Worm (Caenorhabditis elegans) whole organism, L4 larva: ENCODE results near the gene F26A1.8.
A peak's percentile ranks its signal among the peaks of the same experiment; 100 is the strongest.

Source experiments
- D1046.2 ChIP-seq: fragments of 200-800 bp; sonication (Bioruptor generic); IDR thresholded peaks from 2 replicates; pipeline ENCODE4 v1.3.6; 2022; ENCODE audit warnings: missing genetic modification characterization, missing compliant biosample characterization
- F37D6.2 ChIP-seq: sonication (generic microtip); optimal IDR thresholded peaks from 2 replicates; lab custom pipeline; 2016; ENCODE audit warnings: mild to moderate bottlenecking, missing genetic modification characterization, missing compliant biosample characterization
- T20F7.1 ChIP-seq: fragments of 200-800 bp; sonication (Bioruptor generic); optimal IDR thresholded peaks from 2 replicates; lab custom pipeline; 2018; ENCODE audit warnings: mild to moderate bottlenecking, missing genetic modification characterization, missing compliant biosample characterization
- aha-1 ChIP-seq: fragments of 150-350 bp; peaks from one replicate; lab custom pipeline; 2014; ENCODE audit warnings: missing biosample characterization, missing genetic modification characterization
- arid-1 ChIP-seq: fragments of 200-800 bp; sonication (Bioruptor generic); conservative IDR thresholded peaks from 2 replicates; pipeline ENCODE4 v1.3.6; 2022; ENCODE audit warnings: missing genetic modification reagents, missing genetic modification characterization, missing compliant biosample characterization
- attf-4 ChIP-seq: sonication (generic microtip); optimal IDR thresholded peaks from 3 replicates; lab custom pipeline; 2017; ENCODE audit warnings: missing biosample characterization, missing genetic modification characterization
- ceh-62 ChIP-seq: sonication (generic microtip); optimal IDR thresholded peaks from 2 replicates; lab custom pipeline; 2017; ENCODE audit warnings: missing biosample characterization, missing genetic modification characterization
- ceh-82 ChIP-seq: sonication (generic microtip); optimal IDR thresholded peaks from 2 replicates; lab custom pipeline; 2017; ENCODE audit warnings: missing biosample characterization, missing genetic modification characterization
- daf-12 ChIP-seq: fragments of 150-350 bp; optimal IDR thresholded peaks from 2 replicates; lab custom pipeline; 2014; ENCODE audit warnings: missing biosample characterization, missing genetic modification reagents, missing genetic modification characterization
- daf-16 ChIP-seq, 3 experiments: sonication (generic microtip); optimal IDR thresholded peaks; 2 replicates each; lab custom pipeline; 2016 to 2017; ENCODE audit warnings: missing genetic modification characterization in 3 of 3, missing genetic modification reagents in 3 of 3, mild to moderate bottlenecking in 2 of 3, missing compliant biosample characterization in 2 of 3, missing biosample characterization in 1 of 3, moderate library complexity in 1 of 3
- dmd-6 ChIP-seq: fragments of 200-800 bp; sonication (Bioruptor generic); IDR thresholded peaks from 2 replicates; pipeline ENCODE4 v1.3.6; 2022; ENCODE audit warnings: missing genetic modification reagents, missing genetic modification characterization, missing compliant biosample characterization
- dpl-1 ChIP-seq: fragments of 150-350 bp; optimal IDR thresholded peaks from 2 replicates; lab custom pipeline; 2014; ENCODE audit warnings: missing biosample characterization, missing genetic modification reagents, missing genetic modification characterization
- dve-1 ChIP-seq: sonication (generic microtip); optimal IDR thresholded peaks from 2 replicates; lab custom pipeline; 2017; ENCODE audit warnings: antibody characterized with exemption, mild to moderate bottlenecking, missing genetic modification characterization, missing compliant biosample characterization; ENCODE audit not compliant: insufficient read depth
- egl-43 ChIP-seq: fragments of 200-800 bp; sonication (Bioruptor generic); IDR thresholded peaks from 2 replicates; pipeline ENCODE4 v1.3.6; 2022; ENCODE audit warnings: missing genetic modification reagents, missing genetic modification characterization, missing compliant biosample characterization
- gei-8 ChIP-seq: fragments of 200-800 bp; sonication (Bioruptor generic); optimal IDR thresholded peaks from 2 replicates; lab custom pipeline; 2018; ENCODE audit warnings: mild to moderate bottlenecking, missing genetic modification characterization, missing compliant biosample characterization
- hlh-11 ChIP-seq: fragments of 200-800 bp; sonication (Bioruptor generic); optimal IDR thresholded peaks from 2 replicates; lab custom pipeline; 2018; ENCODE audit warnings: mild to moderate bottlenecking, missing genetic modification characterization, missing compliant biosample characterization
- hmg-1.1 ChIP-seq: fragments of 200-800 bp; sonication (Bioruptor generic); IDR thresholded peaks from 2 replicates; pipeline ENCODE4 v1.3.6; 2022; ENCODE audit warnings: missing genetic modification reagents, missing genetic modification characterization, missing compliant biosample characterization
- lin-38 ChIP-seq: fragments of 200-800 bp; sonication (Bioruptor generic); IDR thresholded peaks from 2 replicates; pipeline ENCODE4 v1.3.6; 2022; ENCODE audit warnings: missing genetic modification reagents, missing genetic modification characterization, missing compliant biosample characterization
- mep-1 ChIP-seq: fragments of 150-350 bp; sonication (generic microtip); optimal IDR thresholded peaks from 3 replicates; lab custom pipeline; 2014; ENCODE audit warnings: missing biosample characterization, missing genetic modification characterization
- nhr-25 ChIP-seq: sonication (generic microtip); optimal IDR thresholded peaks from 2 replicates; lab custom pipeline; 2017; ENCODE audit warnings: missing genetic modification characterization, mild to moderate bottlenecking, missing compliant biosample characterization, antibody characterized with exemption, moderate library complexity, borderline replicate concordance; ENCODE audit not compliant: insufficient read depth
- nhr-28 ChIP-seq: fragments of 150-350 bp; optimal IDR thresholded peaks from 2 replicates; lab custom pipeline; 2014; ENCODE audit warnings: missing biosample characterization, missing genetic modification characterization
- nhr-41 ChIP-seq: fragments of 200-800 bp; sonication (Bioruptor generic); IDR thresholded peaks from 2 replicates; pipeline ENCODE4 v1.3.6; 2022; ENCODE audit warnings: missing genetic modification reagents, missing genetic modification characterization, missing compliant biosample characterization
- nhr-76 ChIP-seq: fragments of 150-350 bp; optimal IDR thresholded peaks from 2 replicates; lab custom pipeline; 2014; ENCODE audit warnings: missing biosample characterization, missing genetic modification characterization
- nhr-77 ChIP-seq: fragments of 150-350 bp; optimal IDR thresholded peaks from 2 replicates; lab custom pipeline; 2014; ENCODE audit warnings: missing biosample characterization, missing genetic modification characterization
- pqm-1 ChIP-seq: sonication (generic microtip); optimal IDR thresholded peaks from 2 replicates; lab custom pipeline; 2017; ENCODE audit warnings: missing biosample characterization, missing genetic modification characterization
- unc-130 ChIP-seq: sonication (generic microtip); optimal IDR thresholded peaks from 2 replicates; lab custom pipeline; 2016; ENCODE audit warnings: missing genetic modification reagents, missing genetic modification characterization, missing compliant biosample characterization
- unc-62 ChIP-seq, 3 experiments: fragments of 150-350 bp in 1 of 3; sonication (generic microtip); optimal IDR thresholded peaks in 2 of 3; peaks in 1 of 3; 1 replicate in 1 of 3; 2 replicates in 2 of 3; lab custom pipeline; 2014 to 2017; ENCODE audit warnings: missing biosample characterization in 3 of 3, missing genetic modification characterization in 3 of 3, missing genetic modification reagents in 3 of 3, missing genotype in 1 of 3
- zip-2 ChIP-seq: fragments of 150-350 bp; optimal IDR thresholded peaks from 2 replicates; lab custom pipeline; 2014; ENCODE audit warnings: missing biosample characterization, missing genetic modification characterization
- ztf-11 ChIP-seq: fragments of 150-350 bp; optimal IDR thresholded peaks from 2 replicates; lab custom pipeline; 2014; ENCODE audit warnings: missing biosample characterization, missing genetic modification characterization

Gene F26A1.8

DNA sequence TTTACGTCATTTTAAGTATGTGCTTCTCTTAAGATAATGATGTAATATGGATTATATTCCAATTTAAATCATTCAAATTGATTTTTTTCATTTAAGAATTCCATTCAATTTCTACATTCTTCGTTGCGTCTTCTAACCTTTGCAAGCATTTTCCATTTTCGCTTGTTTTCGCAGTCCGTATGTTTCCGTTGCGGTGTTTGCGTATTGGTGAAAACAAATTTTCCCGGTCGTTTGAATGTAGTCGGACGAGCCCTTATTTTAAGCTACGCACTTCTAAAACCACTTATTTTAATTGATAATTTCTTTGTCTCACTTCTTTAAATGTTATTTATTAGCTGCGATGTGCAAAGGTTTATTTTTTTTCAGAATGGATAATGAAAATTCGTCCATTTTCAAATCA lies 36.3 kb downstream of the F26A1.8 start, which contains the start of gene mel-28:
Gene mel-28, plus strand, starts transcription at position 367 of the 400 bp plus-strand sequence.
- TF ChIP-seq dpl-1 (GFP tag; lab: Kevin White, UChicago), result peak; percentile 71
- no peak for TF ChIP-seq mep-1 (tag; lab: Kevin White, UChicago)
- no peak for TF ChIP-seq daf-16 (GFP tag; optimal IDR thresholded peaks at IDR 0.05; lab: Kevin White, UChicago)
- peak; percentile 36 for TF ChIP-seq daf-16 (tag; optimal IDR thresholded peaks at IDR 0.05; lab: Kevin White, UChicago)

DNA sequence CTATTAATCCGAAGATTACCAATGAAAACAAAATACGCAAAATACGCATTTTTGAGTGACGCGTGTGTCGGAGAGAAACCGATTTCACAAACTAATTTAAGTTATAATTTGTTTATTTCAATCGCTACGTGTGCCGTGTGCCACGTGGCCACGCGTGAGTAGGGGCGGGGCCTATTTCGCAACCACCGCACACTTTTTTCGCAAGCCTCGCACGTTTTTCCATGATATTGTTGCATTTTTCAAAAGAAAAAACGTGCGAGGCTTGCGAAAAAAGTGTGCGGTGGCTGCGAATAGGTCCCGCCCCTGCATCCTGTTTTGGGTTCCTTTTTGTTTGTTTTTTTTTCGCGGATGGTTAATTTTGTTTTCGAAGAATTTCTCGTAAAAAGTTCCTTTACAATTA lies 36.9 kb downstream of the F26A1.8 start, which contains the start of gene enu-3.2:
Gene enu-3.2, minus strand, starts transcription at position 105 of the 400 bp plus-strand sequence.
- TF ChIP-seq unc-130 (GFP tag; lab: Kevin White, UChicago), result peak; percentile 23
- 0 out of 2 replicates have a peak, but pooled peaks have one; percentile 8 for TF ChIP-seq arid-1 (GFP tag; lab: Robert Waterston, UW)
- peak; percentile 19; the same call in 1 of the 2 replicates for TF ChIP-seq lin-38 (GFP tag; lab: Robert Waterston, UW)

ce11 chrIII:4781937-4782576 lies 40.0 kb downstream of the F26A1.8 start, which contains the start of the genes gex-5 and C38D4.10:
TSS of gene gex-5 (minus strand) at chrIII:4781987.
TSS of gene C38D4.10 (plus strand) at chrIII:4782526.
- TF ChIP-seq unc-130 (GFP tag; lab: Kevin White, UChicago), result peak; percentile 55

DNA sequence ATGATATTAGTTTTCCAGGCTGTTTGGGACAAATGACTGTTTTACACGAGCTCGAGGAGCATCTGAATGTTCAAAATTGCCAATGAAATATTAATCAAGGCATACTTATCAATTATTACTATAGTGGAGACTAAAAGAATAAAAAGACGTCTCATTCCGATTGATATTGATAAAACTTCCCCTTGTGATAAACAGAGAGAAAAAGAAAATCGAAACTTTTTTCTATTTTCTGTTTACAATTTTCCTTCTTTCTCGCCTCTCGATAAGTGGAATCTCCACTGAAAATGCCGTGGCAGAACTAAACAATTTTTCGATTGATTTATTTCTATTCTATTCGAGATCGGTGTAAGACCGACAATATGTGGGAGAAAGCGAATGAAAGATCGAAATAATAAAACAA lies 42.2 kb downstream of the F26A1.8 start, which contains the start of gene B0393.9:
Gene B0393.9, minus strand, starts transcription at position 303 of the 400 bp plus-strand sequence.
- TF ChIP-seq nhr-76 (tag; lab: Kevin White, UChicago) (no peak), daf-12 (tag; lab: Kevin White, UChicago) (no peak), T20F7.1 (GFP tag; lab: Kevin White, UChicago) (no peak), daf-16 (GFP tag; optimal IDR thresholded peaks at IDR 0.05; lab: Kevin White, UChicago) (no peak), daf-16 (tag; optimal IDR thresholded peaks at IDR 0.05; lab: Kevin White, UChicago) (peak; percentile 73), nhr-28 (tag; lab: Kevin White, UChicago) (peak; percentile 35), pqm-1 (tag; lab: Kevin White, UChicago) (peak; percentile 12), dve-1 (tag; lab: Kevin White, UChicago) (peak; percentile 31), dmd-6 (no peak), nhr-41 (no peak), egl-43 (GFP tag; lab: Robert Waterston, UW) (no peak), hlh-11 (peak; percentile 30), zip-2 (no peak), hmg-1.1 (no peak)

DNA sequence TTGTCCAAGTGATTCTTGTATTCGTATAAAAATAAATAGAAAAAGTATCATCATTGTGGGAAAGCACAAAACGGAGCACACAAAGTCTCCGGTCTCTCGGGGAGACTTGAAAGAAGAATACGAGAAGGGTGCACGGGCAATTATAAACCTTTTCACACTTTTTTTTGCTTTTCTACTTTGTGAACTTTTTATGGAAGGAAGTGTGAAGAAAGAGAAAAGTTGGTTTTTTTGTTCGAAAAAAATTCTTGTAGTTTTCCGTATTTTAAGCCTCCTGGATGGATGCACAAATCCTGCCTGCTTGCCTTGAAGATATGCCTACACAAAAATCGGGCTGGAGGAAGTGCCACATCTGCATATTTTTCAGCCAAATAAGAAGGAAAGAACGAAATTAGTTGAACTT lies 44.0 kb downstream of the F26A1.8 start, which contains the start of gene B0393.7:
Gene B0393.7, minus strand, starts transcription at position 101 of the 400 bp plus-strand sequence.
- TF ChIP-seq gei-8 (no peak), ztf-11 (tag; lab: Kevin White, UChicago) (no peak), aha-1 (peak; percentile 88), ceh-82 (tag; lab: Kevin White, UChicago) (no peak), F37D6.2 (no peak), nhr-77 (tag; lab: Kevin White, UChicago) (no peak), D1046.2 (no peak), nhr-25 (no peak), unc-62 (GFP tag; optimal IDR thresholded peaks at IDR 0.05 in 1 of 2; lab: Kevin White, UChicago) (no peak), unc-62 (tag; optimal IDR thresholded peaks at IDR 0.05; lab: Kevin White, UChicago) (no peak), ceh-62 (no peak), attf-4 (no peak), daf-16 (GFP tag; optimal IDR thresholded peaks at IDR 0.05; lab: Kevin White, UChicago) (no peak), daf-16 (tag; optimal IDR thresholded peaks at IDR 0.05; lab: Kevin White, UChicago) (peak; percentile 17)
